Worm (Caenorhabditis elegans) whole organism, midembryonic: Measurements from ENCODE around the gene R01E6.2.

Experiments used
- T22C8.4 ChIP-seq: fragments of 200-800 bp; sonication (Bioruptor generic); IDR thresholded peaks from 2 replicates; pipeline ENCODE4 v1.3.6; 2022; ENCODE audit warnings: missing genetic modification characterization, missing compliant biosample characterization
- cog-1 ChIP-seq: sonication (generic microtip); optimal IDR thresholded peaks from 2 replicates; lab custom pipeline; 2016; ENCODE audit warnings: missing genetic modification characterization, missing compliant biosample characterization
- flt-1 ChIP-seq: fragments of 200-800 bp; sonication (Bioruptor generic); IDR thresholded peaks from 2 replicates; pipeline ENCODE4 v1.3.6; 2022; ENCODE audit warnings: missing genetic modification characterization, missing compliant biosample characterization
- klf-2 ChIP-seq: fragments of 200-800 bp; sonication (Bioruptor generic); conservative IDR thresholded peaks from 2 replicates; pipeline ENCODE4 v1.3.6; 2022; ENCODE audit warnings: missing genetic modification reagents, missing genetic modification characterization, missing compliant biosample characterization
- med-1 ChIP-seq: sonication (generic microtip); optimal IDR thresholded peaks from 2 replicates; lab custom pipeline; 2017; ENCODE audit warnings: missing genetic modification characterization, mild to moderate bottlenecking, missing compliant biosample characterization, antibody characterized with exemption, missing genetic modification reagents; ENCODE audit not compliant: insufficient read depth
- ref-1 ChIP-seq: fragments of 200-800 bp; sonication (Bioruptor generic); conservative IDR thresholded peaks from 2 replicates; pipeline ENCODE4 v1.3.6; 2022; ENCODE audit warnings: missing genetic modification reagents, missing genetic modification characterization, missing compliant biosample characterization
- tab-1 ChIP-seq: fragments of 200-800 bp; sonication (Bioruptor generic); IDR thresholded peaks from 2 replicates; pipeline ENCODE4 v1.3.6; 2022; ENCODE audit warnings: missing genetic modification characterization, missing compliant biosample characterization
- ztf-23 ChIP-seq: fragments of 200-800 bp; sonication (Bioruptor generic); IDR thresholded peaks from 2 replicates; pipeline ENCODE4 v1.3.6; 2022; ENCODE audit warnings: missing genetic modification reagents, missing genetic modification characterization, missing compliant biosample characterization

DNA sequence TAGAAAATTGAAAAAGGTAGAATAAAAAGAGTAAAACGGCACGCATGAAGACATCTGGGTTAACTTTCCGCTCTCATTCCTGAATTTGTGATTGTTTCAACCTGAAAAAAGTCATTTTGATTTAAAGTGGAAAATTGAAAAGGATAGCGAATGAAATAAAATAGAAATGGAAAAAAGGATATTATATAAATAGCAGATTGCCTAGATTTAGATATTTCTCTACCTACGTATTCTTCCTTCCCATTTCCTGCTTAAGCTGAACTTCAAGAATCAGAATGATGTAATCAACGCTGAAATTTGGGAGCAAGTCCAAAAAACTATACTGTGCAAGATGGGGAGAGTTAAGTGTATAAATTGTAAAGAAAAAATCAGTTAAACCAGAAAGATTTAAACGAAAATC is 3.5 kb upstream of the R01E6.2 start, which contains the start of gene R01E6.7:
- TF ChIP-seq T22C8.4 (GFP tag; lab: Robert Waterston, UW) (no peak), ztf-23 (no peak), klf-2 (no peak), cog-1 (tag; lab: Kevin White, UChicago) (no peak), flt-1 (no peak), tab-1 (GFP tag; lab: Robert Waterston, UW) (no peak), ref-1 (GFP tag; lab: Robert Waterston, UW) (no peak), med-1 (GFP tag; lab: Kevin White, UChicago) (no peak)
